Worm (Caenorhabditis elegans) whole organism, midembryonic: ENCODE data around the gene T21D12.7.

Experiments used
- T22C8.4 ChIP-seq: fragments of 200-800 bp; sonication (Bioruptor generic); IDR thresholded peaks from 2 replicates; pipeline ENCODE4 v1.3.6; 2022; ENCODE audit warnings: missing genetic modification characterization, missing compliant biosample characterization
- cog-1 ChIP-seq: sonication (generic microtip); optimal IDR thresholded peaks from 2 replicates; lab custom pipeline; 2016; ENCODE audit warnings: missing genetic modification characterization, missing compliant biosample characterization
- flt-1 ChIP-seq: fragments of 200-800 bp; sonication (Bioruptor generic); IDR thresholded peaks from 2 replicates; pipeline ENCODE4 v1.3.6; 2022; ENCODE audit warnings: missing genetic modification characterization, missing compliant biosample characterization
- klf-2 ChIP-seq: fragments of 200-800 bp; sonication (Bioruptor generic); conservative IDR thresholded peaks from 2 replicates; pipeline ENCODE4 v1.3.6; 2022; ENCODE audit warnings: missing genetic modification reagents, missing genetic modification characterization, missing compliant biosample characterization
- med-1 ChIP-seq: sonication (generic microtip); optimal IDR thresholded peaks from 2 replicates; lab custom pipeline; 2017; ENCODE audit warnings: missing genetic modification characterization, mild to moderate bottlenecking, missing compliant biosample characterization, antibody characterized with exemption, missing genetic modification reagents; ENCODE audit not compliant: insufficient read depth
- ref-1 ChIP-seq: fragments of 200-800 bp; sonication (Bioruptor generic); conservative IDR thresholded peaks from 2 replicates; pipeline ENCODE4 v1.3.6; 2022; ENCODE audit warnings: missing genetic modification reagents, missing genetic modification characterization, missing compliant biosample characterization
- tab-1 ChIP-seq: fragments of 200-800 bp; sonication (Bioruptor generic); IDR thresholded peaks from 2 replicates; pipeline ENCODE4 v1.3.6; 2022; ENCODE audit warnings: missing genetic modification characterization, missing compliant biosample characterization
- ztf-23 ChIP-seq: fragments of 200-800 bp; sonication (Bioruptor generic); IDR thresholded peaks from 2 replicates; pipeline ENCODE4 v1.3.6; 2022; ENCODE audit warnings: missing genetic modification reagents, missing genetic modification characterization, missing compliant biosample characterization
- ztf-29 ChIP-seq: fragments of 200-800 bp; sonication (Bioruptor generic); IDR thresholded peaks from 2 replicates; pipeline ENCODE4 v1.3.6; 2022; ENCODE audit warnings: missing genetic modification reagents, missing genetic modification characterization, missing compliant biosample characterization

Gene T21D12.7

ce11 chrIV:252454-252853 is 38.8 kb downstream of the T21D12.7 start, which contains the start of gene grl-19:
Gene grl-19 (minus strand): TSS chrIV:252554.
- TF ChIP-seq flt-1 (GFP tag; lab: Robert Waterston, UW) (no peak), med-1 (GFP tag; lab: Kevin White, UChicago) (no peak), cog-1 (tag; lab: Kevin White, UChicago) (no peak), ztf-29 (GFP tag; lab: Robert Waterston, UW) (no peak)

ce11 chrIV:247494-247893 is 43.8 kb downstream of the T21D12.7 start:
- no peak for TF ChIP-seq tab-1
- no peak for TF ChIP-seq ztf-29 (GFP tag; lab: Robert Waterston, UW)
- no peak for TF ChIP-seq cog-1 (tag; lab: Kevin White, UChicago)
- TF ChIP-seq ztf-23 (GFP tag; lab: Robert Waterston, UW), result no peak
- no peak for TF ChIP-seq T22C8.4 (GFP tag; lab: Robert Waterston, UW)
- TF ChIP-seq klf-2 (GFP tag; lab: Robert Waterston, UW), result no peak
- TF ChIP-seq flt-1 (GFP tag; lab: Robert Waterston, UW), result no peak
- no peak for TF ChIP-seq med-1 (GFP tag; lab: Kevin White, UChicago)

- TF ChIP-seq cog-1 (tag; lab: Kevin White, UChicago) (no peak), ztf-29 (GFP tag; lab: Robert Waterston, UW) (no peak), T22C8.4 (GFP tag; lab: Robert Waterston, UW) (no peak), ztf-23 (GFP tag; lab: Robert Waterston, UW) (no peak), med-1 (GFP tag; lab: Kevin White, UChicago) (no peak), tab-1 (no peak), flt-1 (GFP tag; lab: Robert Waterston, UW) (no peak), ref-1 (GFP tag; lab: Robert Waterston, UW) (no peak), klf-2 (GFP tag; lab: Robert Waterston, UW) (no peak)
These were observed 46.4 kb downstream of the T21D12.7 start, which contains the start of gene aass-1 for ce11 chrIV:244843-245242. Gene aass-1 (plus strand): TSS chrIV:245143.

ce11 chrIV:244278-244677 is 47.0 kb downstream of the T21D12.7 start:
- TF ChIP-seq ztf-29 (GFP tag; lab: Robert Waterston, UW) (no peak), ztf-23 (GFP tag; lab: Robert Waterston, UW) (no peak), ref-1 (GFP tag; lab: Robert Waterston, UW) (no peak), flt-1 (GFP tag; lab: Robert Waterston, UW) (no peak), T22C8.4 (GFP tag; lab: Robert Waterston, UW) (no peak), tab-1 (no peak), cog-1 (tag; lab: Kevin White, UChicago) (no peak), klf-2 (GFP tag; lab: Robert Waterston, UW) (no peak), med-1 (GFP tag; lab: Kevin White, UChicago) (no peak)

- no peak for TF ChIP-seq ref-1 (GFP tag; lab: Robert Waterston, UW)
- TF ChIP-seq cog-1 (tag; lab: Kevin White, UChicago), result no peak
These were observed 51.0 kb downstream of the T21D12.7 start, which contains the start of the genes fnta-1 and cogc-8 for ce11 chrIV:240257-240754. Gene fnta-1 (minus strand): TSS chrIV:240307. Gene cogc-8 (plus strand): TSS chrIV:240451.
